Fruit fly (Drosophila melanogaster) whole organism, embryonic: ENCODE data around the gene ovm.

Experiments used
- Aef1 ChIP-seq: fragments of 200-800 bp; sonication (Bioruptor generic); IDR thresholded peaks from 3 replicates; pipeline ENCODE4 v1.3.6; 2022; ENCODE audit warnings: missing biosample characterization, missing genetic modification characterization
- B-H2 ChIP-seq: fragments of 200-800 bp; sonication (Bioruptor generic); optimal IDR thresholded peaks from 2 replicates; lab custom pipeline; 2018; ENCODE audit warnings: missing biosample characterization, mild to moderate bottlenecking, missing genetic modification characterization
- BEAF-32 ChIP-seq: fragments of 200-800 bp; sonication (Bioruptor generic); optimal IDR thresholded peaks from 3 replicates; lab custom pipeline; 2017; ENCODE audit warnings: missing biosample characterization, missing genetic modification characterization, mild to moderate bottlenecking, moderate library complexity, missing genetic modification reagents
- BtbVII ChIP-seq: fragments of 200-800 bp; sonication (Bioruptor generic); optimal IDR thresholded peaks from 3 replicates; lab custom pipeline; 2017; ENCODE audit warnings: missing biosample characterization, mild to moderate bottlenecking, missing genetic modification characterization
- CG10209 ChIP-seq: fragments of 200-800 bp; sonication (Bioruptor generic); optimal IDR thresholded peaks from 3 replicates; lab custom pipeline; 2017; ENCODE audit warnings: missing biosample characterization, mild to moderate bottlenecking, missing genetic modification characterization, missing genetic modification reagents
- CG10267 ChIP-seq: fragments of 200-800 bp; sonication (Bioruptor generic); optimal IDR thresholded peaks from 2 replicates; lab custom pipeline; 2018; ENCODE audit warnings: missing biosample characterization, mild to moderate bottlenecking, missing genetic modification characterization, moderate library complexity
- CG10979 ChIP-seq: fragments of 200-800 bp; sonication (Bioruptor generic); optimal IDR thresholded peaks from 2 replicates; lab custom pipeline; 2018; ENCODE audit warnings: missing biosample characterization, mild to moderate bottlenecking, missing genetic modification characterization, moderate library complexity
- CG11093 ChIP-seq: fragments of 200-800 bp; sonication (Bioruptor generic); IDR thresholded peaks from 3 replicates; pipeline ENCODE4 v1.3.6; 2022; ENCODE audit warnings: missing biosample characterization, missing genetic modification characterization
- CG11696 ChIP-seq: fragments of 200-800 bp; sonication (Bioruptor generic); IDR thresholded peaks from 2 replicates; pipeline ENCODE4 v1.3.6; 2022; ENCODE audit warnings: missing biosample characterization, missing genetic modification characterization
- CG12155 ChIP-seq: fragments of 200-800 bp; sonication (Bioruptor generic); optimal IDR thresholded peaks from 3 replicates; lab custom pipeline; 2016; ENCODE audit warnings: missing biosample characterization, missing genetic modification characterization
- CG12744 ChIP-seq: fragments of 200-800 bp; sonication (Bioruptor generic); optimal IDR thresholded peaks from 2 replicates; lab custom pipeline; 2016; ENCODE audit warnings: missing biosample characterization, missing genetic modification characterization
- CG13287 ChIP-seq: fragments of 200-800 bp; sonication (Bioruptor generic); IDR thresholded peaks from 2 replicates; pipeline ENCODE4 v1.3.6; 2022; ENCODE audit warnings: missing biosample characterization, missing genetic modification characterization; ENCODE audit not compliant: partially characterized antibody
- CG13296 ChIP-seq: fragments of 200-800 bp; sonication (Bioruptor generic); optimal IDR thresholded peaks from 3 replicates; lab custom pipeline; 2018; ENCODE audit warnings: missing biosample characterization, mild to moderate bottlenecking, missing genetic modification characterization
- CG13894 ChIP-seq: fragments of 200-800 bp; sonication (Bioruptor generic); optimal IDR thresholded peaks from 3 replicates; lab custom pipeline; 2018; ENCODE audit warnings: missing biosample characterization, mild to moderate bottlenecking, missing genetic modification characterization, moderate library complexity
- CG1602 ChIP-seq: fragments of 200-800 bp; sonication (Bioruptor generic); optimal IDR thresholded peaks from 3 replicates; lab custom pipeline; 2016; ENCODE audit warnings: missing biosample characterization, missing genetic modification characterization
- CG1647 ChIP-seq: fragments of 200-800 bp; sonication (Bioruptor generic); optimal IDR thresholded peaks from 3 replicates; lab custom pipeline; 2016; ENCODE audit warnings: missing biosample characterization, missing genetic modification characterization
- CG18011 ChIP-seq: fragments of 200-800 bp; sonication (Bioruptor generic); optimal IDR thresholded peaks from 2 replicates; lab custom pipeline; 2017; ENCODE audit warnings: missing biosample characterization, missing genetic modification characterization, mild to moderate bottlenecking, moderate library complexity, missing genotype
- CG2678 ChIP-seq: fragments of 200-800 bp; sonication (Bioruptor generic); optimal IDR thresholded peaks from 3 replicates; lab custom pipeline; 2019; ENCODE audit warnings: missing biosample characterization, mild to moderate bottlenecking, missing genetic modification characterization, moderate library complexity
- CG2889 ChIP-seq: fragments of 200-800 bp; sonication (Bioruptor generic); IDR thresholded peaks from 3 replicates; pipeline ENCODE4 v1.3.6; 2022; ENCODE audit warnings: missing biosample characterization, missing genetic modification characterization
- CG31224 ChIP-seq: fragments of 200-800 bp; sonication (Bioruptor generic); IDR thresholded peaks from 2 replicates; pipeline ENCODE4 v1.3.6; 2022; ENCODE audit warnings: missing biosample characterization, missing genetic modification characterization
- CG34224 ChIP-seq: fragments of 200-800 bp; sonication (Bioruptor generic); IDR thresholded peaks from 3 replicates; pipeline ENCODE4 v1.3.6; 2022; ENCODE audit warnings: missing biosample characterization, missing genetic modification characterization; ENCODE audit not compliant: partially characterized antibody
- Dfd ChIP-seq, 2 experiments: fragments of >200 bp; optimal IDR thresholded peaks; 2 replicates each; lab custom pipeline; 2017; ENCODE audit warnings: missing biosample characterization in 2 of 2, missing genetic modification characterization in 2 of 2
- Eip74EF ChIP-seq, 2 experiments: fragments of 200-800 bp in 1 of 2; fragments of >200 bp in 1 of 2; sonication (Bioruptor generic) in 1 of 2; optimal IDR thresholded peaks; 2 replicates each; lab custom pipeline; 2017 to 2019; ENCODE audit warnings: missing biosample characterization in 2 of 2, missing genetic modification characterization in 2 of 2, mild to moderate bottlenecking in 1 of 2, moderate library complexity in 1 of 2
- Ets97D ChIP-seq: fragments of 200-800 bp; sonication (Bioruptor generic); optimal IDR thresholded peaks from 3 replicates; lab custom pipeline; 2016; ENCODE audit warnings: missing biosample characterization, missing genetic modification characterization
- Hmr ChIP-seq: fragments of 200-800 bp; sonication (Bioruptor generic); optimal IDR thresholded peaks from 3 replicates; lab custom pipeline; 2017; ENCODE audit warnings: mild to moderate bottlenecking, missing biosample characterization, missing genetic modification reagents, missing genetic modification characterization
- Hmx ChIP-seq: fragments of 200-800 bp; sonication (Bioruptor generic); optimal IDR thresholded peaks from 2 replicates; lab custom pipeline; 2016; ENCODE audit warnings: missing biosample characterization, missing genetic modification characterization
- Lhr ChIP-seq: fragments of 200-800 bp; sonication (Bioruptor generic); optimal IDR thresholded peaks from 3 replicates; lab custom pipeline; 2017; ENCODE audit warnings: mild to moderate bottlenecking, missing biosample characterization, missing genetic modification reagents, missing genetic modification characterization
- NfI ChIP-seq: fragments of 200-800 bp; sonication (Bioruptor generic); optimal IDR thresholded peaks from 3 replicates; lab custom pipeline; 2018; ENCODE audit warnings: missing biosample characterization, mild to moderate bottlenecking, missing genetic modification characterization, moderate library complexity
- Sin3A ChIP-seq: fragments of >200 bp; optimal IDR thresholded peaks from 2 replicates; lab custom pipeline; 2018
- ash1 ChIP-seq: fragments of 200-800 bp; sonication (Bioruptor generic); optimal IDR thresholded peaks from 2 replicates; lab custom pipeline; 2018; ENCODE audit warnings: missing biosample characterization, mild to moderate bottlenecking, missing genetic modification characterization
- bab2 ChIP-seq: fragments of 200-800 bp; sonication (Bioruptor generic); optimal IDR thresholded peaks from 2 replicates; lab custom pipeline; 2016; ENCODE audit warnings: missing biosample characterization, missing genetic modification characterization
- cas ChIP-seq: fragments of 200-800 bp; sonication (Bioruptor generic); IDR thresholded peaks from 2 replicates; pipeline ENCODE4 v1.3.6; 2022; ENCODE audit warnings: missing biosample characterization, missing genetic modification characterization
- chn ChIP-seq: fragments of 200-800 bp; sonication (Bioruptor generic); optimal IDR thresholded peaks from 2 replicates; lab custom pipeline; 2016; ENCODE audit warnings: missing biosample characterization, missing genetic modification characterization
- eve ChIP-seq, 2 experiments: fragments of >200 bp; optimal IDR thresholded peaks; 2 replicates each; lab custom pipeline; 2017; ENCODE audit warnings: missing biosample characterization in 2 of 2, missing genetic modification characterization in 2 of 2
- gce ChIP-seq: fragments of 200-800 bp; sonication (Bioruptor generic); IDR thresholded peaks from 3 replicates; pipeline ENCODE4 v1.3.6; 2022; ENCODE audit warnings: missing biosample characterization, missing genetic modification characterization
- gt ChIP-seq: fragments of 200-800 bp; sonication (Bioruptor generic); IDR thresholded peaks from 2 replicates; pipeline ENCODE4 v1.3.6; 2022; ENCODE audit warnings: missing biosample characterization, missing genetic modification characterization
- her ChIP-seq: fragments of 200-800 bp; sonication (Bioruptor generic); optimal IDR thresholded peaks from 2 replicates; lab custom pipeline; 2016; ENCODE audit warnings: missing biosample characterization, missing genetic modification characterization
- lab ChIP-seq: fragments of 200-800 bp; sonication (Bioruptor generic); optimal IDR thresholded peaks from 3 replicates; lab custom pipeline; 2017; ENCODE audit warnings: missing biosample characterization, missing genetic modification characterization, mild to moderate bottlenecking, moderate library complexity, missing genetic modification reagents
- lbe ChIP-seq: fragments of 200-800 bp; sonication (Bioruptor generic); optimal IDR thresholded peaks from 2 replicates; lab custom pipeline; 2016; ENCODE audit warnings: missing biosample characterization, mild to moderate bottlenecking, missing genetic modification characterization
- luna ChIP-seq: fragments of 200-800 bp; sonication (Bioruptor generic); optimal IDR thresholded peaks from 2 replicates; lab custom pipeline; 2016; ENCODE audit warnings: missing biosample characterization, missing genetic modification characterization
- nom ChIP-seq: fragments of 200-800 bp; sonication (Bioruptor generic); optimal IDR thresholded peaks from 2 replicates; lab custom pipeline; 2017; ENCODE audit warnings: missing biosample characterization, missing genetic modification characterization, mild to moderate bottlenecking, moderate library complexity, missing genetic modification reagents
- pnt ChIP-seq: fragments of 200-800 bp; sonication (Bioruptor generic); optimal IDR thresholded peaks from 3 replicates; lab custom pipeline; 2016; ENCODE audit warnings: missing biosample characterization, missing genetic modification characterization
- schlank ChIP-seq: fragments of 200-800 bp; sonication (Bioruptor generic); optimal IDR thresholded peaks from 2 replicates; lab custom pipeline; 2018; ENCODE audit warnings: missing biosample characterization, mild to moderate bottlenecking, missing genetic modification characterization
- slbo ChIP-seq: fragments of 200-800 bp; sonication (Bioruptor generic); IDR thresholded peaks from 2 replicates; pipeline ENCODE4 v1.3.6; 2022; ENCODE audit warnings: missing biosample characterization, missing genetic modification characterization
- tio ChIP-seq: fragments of 200-800 bp; sonication (Bioruptor generic); optimal IDR thresholded peaks from 2 replicates; lab custom pipeline; 2017; ENCODE audit warnings: missing biosample characterization, missing genetic modification characterization, inconsistent platforms
- trem ChIP-seq: fragments of 200-800 bp; optimal IDR thresholded peaks from 3 replicates; lab custom pipeline; 2019; ENCODE audit warnings: missing biosample characterization, mild to moderate bottlenecking, missing genetic modification characterization, moderate library complexity
- ttk ChIP-seq: fragments of 200-800 bp; sonication (Bioruptor generic); IDR thresholded peaks from 2 replicates; pipeline ENCODE4 v2.1.2; 2022; ENCODE audit warnings: missing biosample characterization, missing genetic modification characterization
- unpg ChIP-seq: fragments of 200-800 bp; sonication (Bioruptor generic); optimal IDR thresholded peaks from 3 replicates; lab custom pipeline; 2018; ENCODE audit warnings: missing biosample characterization, mild to moderate bottlenecking, missing genetic modification characterization, moderate library complexity
- vvl ChIP-seq: fragments of 200-800 bp; sonication (Bioruptor generic); IDR thresholded peaks from 2 replicates; pipeline ENCODE4 v1.3.6; 2022; ENCODE audit warnings: missing biosample characterization, missing genetic modification characterization
- zf30C ChIP-seq: fragments of 200-800 bp; sonication (Bioruptor generic); optimal IDR thresholded peaks from 3 replicates; lab custom pipeline; 2018; ENCODE audit warnings: missing biosample characterization, mild to moderate bottlenecking, missing genetic modification characterization

Gene ovm

DNA sequence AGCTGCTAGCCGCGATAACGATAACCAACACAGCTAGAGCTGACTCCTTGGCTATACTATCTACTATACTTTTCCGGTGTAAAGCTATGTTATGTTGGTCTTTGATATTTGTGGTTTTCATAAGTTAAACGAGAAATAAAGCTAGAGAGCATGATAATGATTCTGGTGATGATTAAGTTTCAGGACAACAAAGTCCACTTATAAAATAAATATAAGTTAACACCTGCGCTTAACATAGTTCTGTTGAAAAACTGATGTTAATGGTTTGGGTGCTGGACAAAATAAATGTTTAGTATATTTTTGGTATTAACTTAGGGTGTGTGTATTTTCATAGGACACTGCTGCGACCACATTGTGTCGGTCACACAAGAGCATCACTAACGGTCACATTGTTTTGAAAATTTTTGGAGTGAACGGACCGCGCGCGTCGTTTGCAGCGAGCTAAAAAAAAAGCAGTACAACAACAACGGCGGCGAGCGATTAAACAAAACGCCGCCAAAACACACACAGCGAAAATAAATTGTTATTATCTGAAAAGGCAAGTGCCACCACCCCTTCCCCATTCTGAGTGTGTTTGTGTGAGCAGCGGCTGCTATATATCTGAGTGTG lies 18.0 kb upstream of the ovm start, which contains the start of the genes CG33635 and spen (continued):
- TF ChIP-seq eve (GFP tag; optimal IDR thresholded peaks at IDR 0.05; lab: Kevin White, UChicago) = peak in 1 of 2 experiments; percentile 79
- peak; percentile 61 for TF ChIP-seq lbe (GFP tag; lab: Kevin White, UChicago)
- TF ChIP-seq ash1 (GFP tag; lab: Kevin White, UChicago) = peak; percentile 92
- TF ChIP-seq Lhr (GFP tag; lab: Kevin White, UChicago) = peak; percentile 77
- TF ChIP-seq CG10209 (GFP tag; lab: Kevin White, UChicago) = peak; percentile 21
- peak; percentile 15 for TF ChIP-seq schlank (tag; lab: Kevin White, UChicago)
- no peak for TF ChIP-seq CG11093 (GFP tag; lab: Robert Waterston, UW)
- TF ChIP-seq CG12155 (GFP tag; lab: Kevin White, UChicago) = peak; percentile 1
- no peak for TF ChIP-seq CG11696 (GFP tag; lab: Robert Waterston, UW)
- TF ChIP-seq Ets97D (GFP tag; lab: Kevin White, UChicago) = peak; percentile 72
- TF ChIP-seq Sin3A (lab: Kevin White, UChicago) = peak; percentile 29
- TF ChIP-seq chn = no peak
- peak; percentile 26 for TF ChIP-seq CG10979 (tag; lab: Kevin White, UChicago)
- no peak for TF ChIP-seq CG1647 (GFP tag; lab: Kevin White, UChicago)
- peak; percentile 75 for TF ChIP-seq Hmr
- TF ChIP-seq CG13894 (tag; lab: Kevin White, UChicago) = peak; percentile 74
- no peak for TF ChIP-seq slbo (GFP tag; lab: Robert Waterston, UW)
- TF ChIP-seq gt (GFP tag; lab: Robert Waterston, UW) = no peak
- peak; percentile 75 for TF ChIP-seq CG10267
- TF ChIP-seq BtbVII (GFP tag; lab: Kevin White, UChicago) = peak; percentile 71
- no peak for TF ChIP-seq CG13287 (GFP tag; lab: Robert Waterston, UW)
- TF ChIP-seq Aef1 (GFP tag; lab: Robert Waterston, UW) = no peak
- TF ChIP-seq NfI (GFP tag; lab: Kevin White, UChicago) = peak; percentile 11
- TF ChIP-seq pnt (GFP tag; lab: Kevin White, UChicago) = no peak
- peak; percentile 24 for TF ChIP-seq zf30C (GFP tag; lab: Kevin White, UChicago)
- no peak for TF ChIP-seq tio (GFP tag; lab: Kevin White, UChicago)
- TF ChIP-seq gce (GFP tag; lab: Robert Waterston, UW) = no peak
- TF ChIP-seq vvl = no peak
- TF ChIP-seq CG1602 = no peak
- TF ChIP-seq Dfd (GFP tag; optimal IDR thresholded peaks at IDR 0.05; lab: Kevin White, UChicago) = no peak
- TF ChIP-seq CG34224 = no peak
- peak; percentile 53 for TF ChIP-seq her
- peak; percentile 72 for TF ChIP-seq nom (GFP tag; lab: Kevin White, UChicago)
- TF ChIP-seq Eip74EF (GFP tag; optimal IDR thresholded peaks at IDR 0.05; lab: Kevin White, UChicago) = peak in 1 of 2 experiments; percentile 10
- TF ChIP-seq lab (GFP tag; lab: Kevin White, UChicago) = peak; percentile 65
- TF ChIP-seq ttk = no peak
- TF ChIP-seq CG2678 = peak; percentile 40
- TF ChIP-seq CG12744 (GFP tag; lab: Kevin White, UChicago) = peak; percentile 5
- TF ChIP-seq unpg (GFP tag; lab: Kevin White, UChicago) = peak; percentile 28
- peak; percentile 54 for TF ChIP-seq BEAF-32 (GFP tag; lab: Kevin White, UChicago)
- TF ChIP-seq cas (GFP tag; lab: Robert Waterston, UW) = no peak
- TF ChIP-seq CG13296 = peak; percentile 50
- no peak for TF ChIP-seq CG18011 (GFP tag; lab: Kevin White, UChicago)
- no peak for TF ChIP-seq bab2 (GFP tag; lab: Kevin White, UChicago)
- TF ChIP-seq CG2889 (GFP tag; lab: Robert Waterston, UW) = no peak
- TF ChIP-seq B-H2 (GFP tag; lab: Kevin White, UChicago) = peak; percentile 56
- TF ChIP-seq CG31224 (GFP tag; lab: Robert Waterston, UW) = no peak
- peak; percentile 82 for TF ChIP-seq trem (tag; lab: Kevin White, UChicago)
- TF ChIP-seq Hmx (GFP tag; lab: Kevin White, UChicago) = no peak
- TF ChIP-seq luna (GFP tag; lab: Kevin White, UChicago) = no peak
